Fruit fly (Drosophila melanogaster) whole organism, prepupa: ENCODE measurements around the gene NFAT.

Source experiments
- Blimp-1 ChIP-seq: fragments of 200-800 bp; sonication (Bioruptor generic); optimal IDR thresholded peaks from 3 replicates; lab custom pipeline; 2017; ENCODE audit warnings: missing biosample characterization, missing genetic modification characterization, mild to moderate bottlenecking, moderate library complexity, missing genetic modification reagents
- CG3919 ChIP-seq: fragments of 200-800 bp; sonication (Bioruptor generic); optimal IDR thresholded peaks from 3 replicates; lab custom pipeline; 2016; ENCODE audit warnings: missing biosample characterization, missing genetic modification characterization
- ss ChIP-seq, 2 experiments: fragments of 200-800 bp; sonication (Bioruptor generic); optimal IDR thresholded peaks; 2 replicates in 1 of 2; 3 replicates in 1 of 2; lab custom pipeline; 2017 to 2018; ENCODE audit warnings: mild to moderate bottlenecking in 2 of 2, missing biosample characterization in 2 of 2, missing genetic modification characterization in 2 of 2, moderate library complexity in 1 of 2

DNA sequence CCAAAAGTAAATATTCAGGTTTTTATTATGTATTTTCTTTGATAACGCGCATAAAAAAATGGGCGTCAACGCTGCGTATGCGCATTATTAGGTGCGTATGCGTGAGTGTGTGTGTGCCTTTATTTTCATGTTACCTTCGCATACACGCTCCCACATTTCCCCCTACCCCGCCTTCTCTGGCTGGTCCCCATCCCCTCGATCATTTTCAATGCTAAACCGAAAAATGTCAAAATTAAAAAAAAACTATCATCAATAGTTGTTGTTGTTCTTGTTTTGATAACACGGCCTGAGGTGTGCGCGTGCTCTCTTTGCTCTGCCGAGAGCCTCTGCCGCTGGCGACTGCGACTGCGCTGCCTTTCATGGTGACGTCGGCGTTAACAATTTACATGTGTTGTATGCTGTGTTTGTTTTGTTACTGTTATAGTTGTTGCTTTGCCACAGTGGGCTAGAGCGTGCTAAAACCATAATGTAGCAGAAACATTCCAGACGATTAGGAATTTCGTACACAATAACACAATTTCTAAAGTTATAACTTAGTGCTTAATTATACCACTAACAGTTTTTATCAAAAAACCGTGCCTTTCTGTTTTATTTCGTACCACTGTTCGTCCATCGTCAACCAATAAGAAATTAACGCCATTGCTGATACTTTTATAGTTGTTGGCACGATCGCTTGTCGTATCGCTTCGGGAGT is 15.6 kb downstream of the NFAT start:
- TF ChIP-seq CG3919 (GFP tag; lab: Kevin White, UChicago) (peak; percentile 99), ss (GFP tag; optimal IDR thresholded peaks at IDR 0.05; lab: Kevin White, UChicago) (peak; percentile 98), Blimp-1 (GFP tag; lab: Kevin White, UChicago) (peak; percentile 64)
